ENCODE assay signal across 2 fruit fly cellular contexts in genomic region chrX:8858679-8859078, dm6.
TF ChIP-seq lines count a peak whose summit lies in the region.

No protein-coding gene starts in this region.

- no peak for TF ChIP-seq CTCF in whole organism, embryonic (GFP tag; optimal IDR thresholded peaks at IDR 0.05; lab: Kevin White, UChicago)

TF ChIP-seq in whole organism, embryonic, 481 proteins besides CTCF, POLR2A, EP300 and RAD21:
- TF ChIP-seq kni (GFP tag; optimal IDR thresholded peaks at IDR 0.05; lab: Kevin White, UChicago) (no peak), ATbp (GFP tag; optimal IDR thresholded peaks at IDR 0.05; lab: Kevin White, UChicago) (peak; percentile 8), CG2116 (GFP tag; optimal IDR thresholded peaks at IDR 0.05; lab: Kevin White, UChicago) (no peak), Elba2 (GFP tag; optimal IDR thresholded peaks at IDR 0.05; lab: Kevin White, UChicago) (no peak), schlank (tag; optimal IDR thresholded peaks at IDR 0.05; lab: Kevin White, UChicago) (no peak), usp (GFP tag; optimal IDR thresholded peaks at IDR 0.05; lab: Kevin White, UChicago) (no peak), sens (GFP tag; lab: Kevin White, UChicago) (peak; percentile 60)

TF ChIP-seq in whole organism, prepupa, 60 proteins besides CTCF, POLR2A, EP300 and RAD21:
- TF ChIP-seq svp (GFP tag; lab: Kevin White, UChicago), result no peak
- TF ChIP-seq Eip78C (GFP tag; lab: Kevin White, UChicago), result peak; percentile 26
- TF ChIP-seq fd85E (GFP tag; optimal IDR thresholded peaks at IDR 0.05; lab: Kevin White, UChicago), result no peak
- no peak for TF ChIP-seq fd59A (GFP tag; optimal IDR thresholded peaks at IDR 0.05; lab: Kevin White, UChicago)
- TF ChIP-seq fkh (GFP tag; optimal IDR thresholded peaks at IDR 0.05; lab: Kevin White, UChicago), result peak; percentile 54
- no peak for TF ChIP-seq Ets96B (tag; optimal IDR thresholded peaks at IDR 0.05; lab: Kevin White, UChicago)
